ENCODE assay signal across 2 worm cellular contexts in the genomic region with DNA sequence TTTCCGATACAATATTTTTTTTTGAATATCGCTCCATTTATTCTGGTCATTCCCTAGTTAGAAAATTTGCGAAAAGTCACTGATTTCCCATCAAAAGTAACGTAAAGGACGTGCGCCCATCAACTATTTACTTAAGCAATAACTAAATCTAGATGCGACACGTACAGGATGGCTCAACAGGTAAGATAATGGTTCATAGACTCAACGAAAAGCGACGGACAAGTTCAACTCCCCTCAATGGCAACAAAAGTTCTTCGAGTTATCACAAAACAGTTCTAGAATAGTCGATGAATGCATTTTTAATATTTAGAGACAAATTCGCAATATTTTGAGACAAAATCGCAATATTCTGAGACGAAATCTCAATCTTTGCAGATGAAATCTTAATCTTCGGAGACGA.
A peak's percentile ranks its signal among the peaks of the same experiment; 100 is the strongest.
TF ChIP-seq lines count a peak whose summit lies in the region.
"Not testable (repeated sequence)": the region's sequence is repeated elsewhere in the genome, so short reads cannot be mapped to it uniquely, and the experiment has no call there.

No protein-coding gene starts in this region.

TF ChIP-seq in whole organism, L4 larva, 104 proteins besides CTCF, POLR2A, EP300 and RAD21:
- TF ChIP-seq lin-38 (GFP tag; IDR thresholded peaks at IDR 0.05; lab: Robert Waterston, UW) (peak; percentile 15; the same call in 1 of the 2 replicates), dmd-8 (GFP tag; IDR thresholded peaks at IDR 0.05; lab: Robert Waterston, UW) (0 out of 2 replicates have a peak, but pooled peaks have one; percentile 62), lim-7 (GFP tag; IDR thresholded peaks at IDR 0.05; lab: Robert Waterston, UW) (peak; percentile 59; the same call in 1 of the 2 replicates)

TF ChIP-seq in whole organism, young adult, 124 proteins besides CTCF, POLR2A, EP300 and RAD21:
- TF ChIP-seq B0261.1 (tag; optimal IDR thresholded peaks at IDR 0.05; lab: Kevin White, UChicago): peak; percentile 43
- TF ChIP-seq tbp1 (GFP tag; optimal IDR thresholded peaks at IDR 0.05; lab: Kevin White, UChicago): peak; percentile 39
- peak; percentile 74; the same call in 1 of the 2 replicates for TF ChIP-seq lin-26 (GFP tag; IDR thresholded peaks at IDR 0.05; lab: Robert Waterston, UW)
- TF ChIP-seq rpc-1 (optimal IDR thresholded peaks at IDR 0.05; lab: Kevin White, UChicago): not testable (repeated sequence)
- peak; percentile 44 for TF ChIP-seq rpc-1 (tag; optimal IDR thresholded peaks at IDR 0.05; lab: Kevin White, UChicago)
